Fruit fly (Drosophila melanogaster): Measurements from ENCODE around the gene Hsp27.

Gene Hsp27

dm6 chr3L:9397156-9397555 lies 13.3 kb downstream of the Hsp27 start (continued):
- TF ChIP-seq nerfin-2 (GFP tag; IDR thresholded peaks at IDR 0.05; ENCODE audit: partially characterized antibody): no peak
- no peak for TF ChIP-seq slou (GFP tag; optimal IDR thresholded peaks at IDR 0.05)
- TF ChIP-seq CG3726 (GFP tag; IDR thresholded peaks at IDR 0.05): peak; percentile 5; the same call in 1 of the 3 replicates
- peak; percentile 87 for TF ChIP-seq CG2678 (tag; optimal IDR thresholded peaks at IDR 0.05)
- no peak for TF ChIP-seq fru (optimal IDR thresholded peaks at IDR 0.05)
- peak; percentile 68 for TF ChIP-seq CG10274 (GFP tag; optimal IDR thresholded peaks at IDR 0.05)
- no peak for TF ChIP-seq CG11085 (GFP tag; IDR thresholded peaks at IDR 0.05)
- TF ChIP-seq bbx (GFP tag; IDR thresholded peaks at IDR 0.05; ENCODE audit: partially characterized antibody): no peak
- peak; percentile 56 for TF ChIP-seq chm (GFP tag; IDR thresholded peaks at IDR 0.05)
- peak; percentile 25 for TF ChIP-seq CG10543 (GFP tag; optimal IDR thresholded peaks at IDR 0.05)
- TF ChIP-seq Sin3A (optimal IDR thresholded peaks at IDR 0.05): no peak
- TF ChIP-seq Abd-B (GFP tag; optimal IDR thresholded peaks at IDR 0.05): no peak
- TF ChIP-seq CG7987 (GFP tag; optimal IDR thresholded peaks at IDR 0.05): peak; percentile 94
- TF ChIP-seq cato (GFP tag; optimal IDR thresholded peaks at IDR 0.05; ENCODE audit: borderline replicate concordance): no peak
- no peak for TF ChIP-seq jigr1 (GFP tag; IDR thresholded peaks at IDR 0.05)
- no peak for TF ChIP-seq CG10431 (GFP tag; optimal IDR thresholded peaks at IDR 0.05)
- TF ChIP-seq aop (GFP tag; IDR thresholded peaks at IDR 0.05): no peak
- peak; percentile 46 for TF ChIP-seq CG18262 (tag; optimal IDR thresholded peaks at IDR 0.05)
- peak; percentile 44 for TF ChIP-seq bab2 (GFP tag; optimal IDR thresholded peaks at IDR 0.05)
- TF ChIP-seq lov (optimal IDR thresholded peaks at IDR 0.05): no peak
- peak; percentile 62; the same call in 1 of the 3 replicates for TF ChIP-seq lov (GFP tag; IDR thresholded peaks at IDR 0.05)
- TF ChIP-seq CG13123 (GFP tag; optimal IDR thresholded peaks at IDR 0.05): no peak
- TF ChIP-seq Max (GFP tag; optimal IDR thresholded peaks at IDR 0.05): peak; percentile 57
- TF ChIP-seq B-H2 (GFP tag; optimal IDR thresholded peaks at IDR 0.05): peak; percentile 65
- peak; percentile 68 for TF ChIP-seq mam (GFP tag; optimal IDR thresholded peaks at IDR 0.05)
- no peak for TF ChIP-seq zf30C (GFP tag; optimal IDR thresholded peaks at IDR 0.05)
- peak; percentile 16 for TF ChIP-seq CG12942 (GFP tag; optimal IDR thresholded peaks at IDR 0.05)
- no peak for TF ChIP-seq dan (GFP tag; IDR thresholded peaks at IDR 0.05)
- no peak for TF ChIP-seq Gug (GFP tag; IDR thresholded peaks at IDR 0.05)
- TF ChIP-seq CG17802 (tag; optimal IDR thresholded peaks at IDR 0.05): no peak
- no peak for TF ChIP-seq klu (GFP tag; IDR thresholded peaks at IDR 0.05)
- peak; percentile 26; the same call in 1 of the 2 replicates for TF ChIP-seq Ptx1 (GFP tag; IDR thresholded peaks at IDR 0.05)
- peak; percentile 3 for TF ChIP-seq Hand (GFP tag; optimal IDR thresholded peaks at IDR 0.05)
- peak; percentile 22 for TF ChIP-seq Nf-YC (tag; optimal IDR thresholded peaks at IDR 0.05)
- TF ChIP-seq lmd (GFP tag; IDR thresholded peaks at IDR 0.05): no peak
- TF ChIP-seq CG13624 (GFP tag; optimal IDR thresholded peaks at IDR 0.05): peak; percentile 45
- peak; percentile 66 for TF ChIP-seq sqz (GFP tag; optimal IDR thresholded peaks at IDR 0.05)
- peak; percentile 51; the same call in 1 of the 2 replicates for TF ChIP-seq ranshi (GFP tag; IDR thresholded peaks at IDR 0.05)
- TF ChIP-seq CG34376 (GFP tag; optimal IDR thresholded peaks at IDR 0.05): peak; percentile 75
- TF ChIP-seq kah (GFP tag; optimal IDR thresholded peaks at IDR 0.05): peak; percentile 68
- no peak for TF ChIP-seq NC2α (GFP tag; optimal IDR thresholded peaks at IDR 0.05)
- no peak for TF ChIP-seq CG13287 (GFP tag; IDR thresholded peaks at IDR 0.05; ENCODE audit: partially characterized antibody)
- TF ChIP-seq Sry-δ (GFP tag; optimal IDR thresholded peaks at IDR 0.05): peak; percentile 28
- no peak for TF ChIP-seq amos (GFP tag; IDR thresholded peaks at IDR 0.05; ENCODE audit: partially characterized antibody)
- TF ChIP-seq CG8359 (GFP tag; optimal IDR thresholded peaks at IDR 0.05; ENCODE audit: borderline replicate concordance): peak; percentile 56
- TF ChIP-seq CG7963 (GFP tag; IDR thresholded peaks at IDR 0.05; ENCODE audit: partially characterized antibody): no peak
- no peak for TF ChIP-seq Eip74EF (GFP tag; optimal IDR thresholded peaks at IDR 0.05)
- peak; percentile 66 for TF ChIP-seq Xrp1 (GFP tag; IDR thresholded peaks at IDR 0.05)
- no peak for TF ChIP-seq CG10267 (tag; optimal IDR thresholded peaks at IDR 0.05)
- no peak for TF ChIP-seq CG10366 (GFP tag; IDR thresholded peaks at IDR 0.05)
- TF ChIP-seq nom (GFP tag; optimal IDR thresholded peaks at IDR 0.05): peak; percentile 60
- TF ChIP-seq gt (GFP tag; IDR thresholded peaks at IDR 0.05): no peak
